Fruit fly (Drosophila melanogaster): Measurements from ENCODE around the gene Csl4.

- no peak for TF ChIP-seq h (GFP tag; optimal IDR thresholded peaks at IDR 0.05)
- TF ChIP-seq dl (GFP tag; optimal IDR thresholded peaks at IDR 0.05; ENCODE audit: insufficient read depth in 1 of 2, partially characterized antibody in 2 of 2) = no peak
- no peak for TF ChIP-seq rgr (GFP tag; optimal IDR thresholded peaks at IDR 0.05)
- no peak for TF ChIP-seq Dif (GFP tag; optimal IDR thresholded peaks at IDR 0.05; ENCODE audit: partially characterized antibody)
- TF ChIP-seq Myc (optimal IDR thresholded peaks at IDR 0.05) = no peak
- no peak for TF ChIP-seq Abd-B (GFP tag; optimal IDR thresholded peaks at IDR 0.05)
- no peak for TF ChIP-seq usp (GFP tag; optimal IDR thresholded peaks at IDR 0.05)
- no peak for TF ChIP-seq Hnf4 (GFP tag; optimal IDR thresholded peaks at IDR 0.05)
- TF ChIP-seq ey (GFP tag; optimal IDR thresholded peaks at IDR 0.05) = no peak
- TF ChIP-seq Dfd (GFP tag; optimal IDR thresholded peaks at IDR 0.05) = no peak
- TF ChIP-seq psq (GFP tag; optimal IDR thresholded peaks at IDR 0.05) = no peak
Measured at dm6 chr2L:11085129-11085528, 38.2 kb downstream of the Csl4 start, which contains the start of gene AstCC.
